Worm (Caenorhabditis elegans): Measurements from ENCODE around the gene ctsa-3.2.

ctsa-3.2 gene

DNA sequence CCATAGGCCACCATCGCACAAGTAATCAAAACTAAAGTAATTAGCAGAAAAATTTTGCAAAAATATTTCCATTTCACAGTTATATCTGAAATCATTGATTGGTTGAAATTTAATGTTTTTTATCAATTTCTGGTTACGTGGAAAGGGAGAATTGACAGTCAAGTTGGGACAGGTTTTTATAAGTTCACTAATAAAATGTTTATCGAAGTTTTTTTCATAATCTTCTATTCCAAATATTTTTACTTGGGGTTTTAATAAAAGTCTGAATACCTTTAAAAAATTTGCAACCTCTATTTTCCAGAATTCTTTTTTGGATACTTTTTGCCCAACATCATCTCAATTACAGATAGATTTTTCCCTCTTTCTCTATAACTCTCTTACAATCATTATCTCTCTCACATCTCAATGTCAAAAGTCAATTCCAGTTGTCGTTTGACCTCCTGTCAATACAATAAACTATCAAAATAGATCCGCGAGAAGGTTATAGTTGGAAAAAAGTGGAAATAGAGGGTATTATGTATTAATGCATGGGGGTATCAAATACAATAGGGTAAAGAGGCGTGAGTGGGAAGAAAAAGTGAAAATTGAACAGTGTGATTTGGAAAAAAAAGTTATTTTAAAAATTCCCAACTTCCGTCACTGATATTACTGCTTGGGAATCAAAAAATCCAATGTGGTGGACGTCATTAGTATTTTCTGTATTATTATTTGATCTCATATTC lies at the start of gene ctsa-3.2, which contains the start of gene chil-2:
ctsa-3.2 (plus strand) TSS at position 672 of the 722 bp plus-strand sequence.
chil-2 (minus strand) TSS at position 101 of the 722 bp plus-strand sequence.
- no peak for TF ChIP-seq duxl-1 (tag; optimal IDR thresholded peaks at IDR 0.05; ENCODE audit: poor library complexity)
- no peak for TF ChIP-seq ama-1 (optimal IDR thresholded peaks at IDR 0.05)
- TF ChIP-seq R02D3.7 (tag; optimal IDR thresholded peaks at IDR 0.05), result no peak
- TF ChIP-seq mep-1 (tag; optimal IDR thresholded peaks at IDR 0.05), result no peak

ce11 chrII:9826946-9827345 lies 48.0 kb upstream of the ctsa-3.2 start:
- no peak for TF ChIP-seq fos-1 (tag; optimal IDR thresholded peaks at IDR 0.05)
- TF ChIP-seq aha-1 (tag), result peak; percentile 56

DNA sequence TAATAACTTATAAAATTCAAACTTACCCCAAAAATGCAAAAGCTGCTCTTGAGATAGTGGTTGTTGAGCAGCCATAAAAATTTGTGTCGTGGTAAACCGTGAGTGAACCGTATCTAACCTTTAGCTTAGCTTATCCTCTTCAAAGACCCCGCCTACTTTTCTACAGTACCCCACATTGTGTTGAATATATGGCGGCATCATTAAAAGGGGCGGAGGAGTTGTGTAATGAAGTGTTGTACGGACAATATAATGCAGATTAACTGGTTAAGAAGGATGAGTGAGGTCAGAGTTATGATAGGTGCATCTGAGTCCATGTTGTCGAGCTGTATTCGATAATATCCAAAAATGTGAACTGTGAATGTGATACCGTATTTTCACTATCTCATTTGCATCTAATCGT lies 47.1 kb upstream of the ctsa-3.2 start, which contains the start of gene eyg-1:
eyg-1 (minus strand) TSS at position 101 of the 400 bp plus-strand sequence.
- TF ChIP-seq F26F4.8 (GFP tag; conservative IDR thresholded peaks at IDR 0.05) (no peak), aha-1 (tag) (peak; percentile 53)

ce11 chrII:9828502-9828901 lies 46.5 kb upstream of the ctsa-3.2 start:
- TF ChIP-seq nhr-77 (tag; optimal IDR thresholded peaks at IDR 0.05), result no peak
- TF ChIP-seq hlh-11 (tag; optimal IDR thresholded peaks at IDR 0.05), result no peak
- no peak for TF ChIP-seq nhr-11 (tag; optimal IDR thresholded peaks at IDR 0.05)
- TF ChIP-seq D1046.2 (GFP tag; IDR thresholded peaks at IDR 0.05), result no peak
- no peak for TF ChIP-seq ama-1 (optimal IDR thresholded peaks at IDR 0.05)
- TF ChIP-seq ceh-82 (tag; optimal IDR thresholded peaks at IDR 0.05), result no peak
- no peak for TF ChIP-seq set-16 (GFP tag; IDR thresholded peaks at IDR 0.05)
- no peak for TF ChIP-seq aly-2 (tag; optimal IDR thresholded peaks at IDR 0.05)

DNA sequence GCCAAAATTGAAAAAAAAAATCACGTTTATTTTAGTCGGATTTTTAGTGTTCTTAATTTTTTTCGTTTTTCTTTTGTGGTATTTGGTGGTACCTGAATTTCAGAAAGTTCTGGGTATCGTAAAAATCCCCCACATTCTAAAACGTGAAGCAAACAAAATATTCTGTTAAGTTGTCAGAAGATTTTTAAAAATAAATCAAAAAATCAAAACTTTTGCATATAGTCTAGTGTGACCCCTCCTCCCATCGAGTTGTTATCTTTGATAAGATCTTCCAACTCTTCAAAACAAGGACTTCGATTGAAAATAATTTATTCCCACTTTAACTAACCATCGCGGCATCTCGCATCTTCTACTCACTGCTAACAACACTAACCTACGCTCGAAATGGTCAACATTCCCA lies 45.9 kb upstream of the ctsa-3.2 start, which contains the start of gene ZK938.1:
ZK938.1 (plus strand) TSS at position 301 of the 400 bp plus-strand sequence.
- no peak for TF ChIP-seq nhr-77 (tag; optimal IDR thresholded peaks at IDR 0.05)
- TF ChIP-seq lsy-2 (tag; optimal IDR thresholded peaks at IDR 0.05), result no peak
- no peak for TF ChIP-seq ceh-20 (GFP tag; IDR thresholded peaks at IDR 0.05)
- TF ChIP-seq ama-1 (optimal IDR thresholded peaks at IDR 0.05), result no peak
- TF ChIP-seq F37D6.2 (tag; optimal IDR thresholded peaks at IDR 0.05), result no peak
- TF ChIP-seq nhr-6 (tag; optimal IDR thresholded peaks at IDR 0.05), result no peak
- TF ChIP-seq dpl-1 (GFP tag; optimal IDR thresholded peaks at IDR 0.05), result no peak
- no peak for TF ChIP-seq set-16 (GFP tag; IDR thresholded peaks at IDR 0.05)
- TF ChIP-seq madf-5 (GFP tag; IDR thresholded peaks at IDR 0.05), result no peak
- TF ChIP-seq nhr-10 (tag; optimal IDR thresholded peaks at IDR 0.05), result no peak
- TF ChIP-seq lin-13 (GFP tag; optimal IDR thresholded peaks at IDR 0.05), result no peak
- no peak for TF ChIP-seq lin-15B (tag; optimal IDR thresholded peaks at IDR 0.05)
- TF ChIP-seq R02D3.7 (tag; optimal IDR thresholded peaks at IDR 0.05), result no peak
- no peak for TF ChIP-seq unc-62 (GFP tag; optimal IDR thresholded peaks at IDR 0.05 in 1 of 2)
- no peak for TF ChIP-seq unc-62 (tag; optimal IDR thresholded peaks at IDR 0.05)
- TF ChIP-seq dve-1 (tag; optimal IDR thresholded peaks at IDR 0.05; ENCODE audit: insufficient read depth), result no peak
- no peak for TF ChIP-seq gei-8 (GFP tag; optimal IDR thresholded peaks at IDR 0.05)
- no peak for TF ChIP-seq hif-1 (tag; optimal IDR thresholded peaks at IDR 0.05)
- TF ChIP-seq daf-19 (GFP tag; conservative IDR thresholded peaks at IDR 0.05), result no peak
- no peak for TF ChIP-seq nhr-76 (tag; optimal IDR thresholded peaks at IDR 0.05)

- no peak for TF ChIP-seq F26F4.8 (GFP tag; conservative IDR thresholded peaks at IDR 0.05)
- no peak for TF ChIP-seq T20F7.1 (GFP tag; optimal IDR thresholded peaks at IDR 0.05)
- no peak for TF ChIP-seq nhr-41 (GFP tag; IDR thresholded peaks at IDR 0.05)
- TF ChIP-seq zip-2 (tag; optimal IDR thresholded peaks at IDR 0.05), result no peak
- no peak for TF ChIP-seq cey-2 (tag; optimal IDR thresholded peaks at IDR 0.05; ENCODE audit: borderline replicate concordance, insufficient read depth)
- TF ChIP-seq F44E2.7 (GFP tag; IDR thresholded peaks at IDR 0.05), result no peak
- TF ChIP-seq nhr-25 (tag; optimal IDR thresholded peaks at IDR 0.05; ENCODE audit: borderline replicate concordance, insufficient read depth), result no peak
- TF ChIP-seq jun-1 (tag; optimal IDR thresholded peaks at IDR 0.05), result no peak
- no peak for TF ChIP-seq hlh-11 (tag; optimal IDR thresholded peaks at IDR 0.05)
- TF ChIP-seq unc-39 (tag; optimal IDR thresholded peaks at IDR 0.05), result no peak
- no peak for TF ChIP-seq nhr-6 (tag; optimal IDR thresholded peaks at IDR 0.05)
- no peak for TF ChIP-seq madf-9 (GFP tag; conservative IDR thresholded peaks at IDR 0.05)
- no peak for TF ChIP-seq zip-11 (GFP tag; IDR thresholded peaks at IDR 0.05)
- no peak for TF ChIP-seq gei-8 (GFP tag; optimal IDR thresholded peaks at IDR 0.05)
- TF ChIP-seq ztf-11 (tag; optimal IDR thresholded peaks at IDR 0.05), result no peak
- TF ChIP-seq ztf-7 (tag; optimal IDR thresholded peaks at IDR 0.05), result no peak
- no peak for TF ChIP-seq F37D6.2 (tag; optimal IDR thresholded peaks at IDR 0.05)
These were observed 43.9 kb upstream of the ctsa-3.2 start, which contains the start of gene ZK938.12 for ce11 chrII:9831033-9831432. Gene ZK938.12 (plus strand): TSS chrII:9831333.
